Worm (Caenorhabditis elegans): ENCODE results near the gene slrp-1.

DNA sequence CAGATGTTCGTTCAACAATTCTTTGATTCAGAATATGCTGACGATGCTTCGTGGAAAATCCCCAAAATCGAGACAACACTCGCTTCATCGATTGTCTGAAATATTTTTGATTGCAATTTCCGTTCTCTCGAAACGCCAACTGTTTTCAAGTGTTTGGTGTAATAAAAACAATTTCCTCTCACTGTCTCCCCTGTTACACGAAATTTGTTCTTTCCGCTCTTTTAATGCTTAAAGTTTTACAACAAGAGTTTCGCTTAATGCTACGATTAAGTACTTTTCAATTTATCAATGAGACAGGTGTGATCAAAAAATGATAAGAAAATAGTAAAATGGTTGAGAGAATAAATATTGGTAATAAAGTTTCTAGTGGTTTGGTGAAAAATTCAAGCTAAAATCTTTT is 9.4 kb upstream of the slrp-1 start, which contains the start of gene C56A3.6:
- TF ChIP-seq ama-1 (optimal IDR thresholded peaks at IDR 0.05) (no peak), tbx-37 (GFP tag; conservative IDR thresholded peaks at IDR 0.05) (no peak), F13C5.2 (tag; optimal IDR thresholded peaks at IDR 0.05) (no peak), aly-1 (tag; optimal IDR thresholded peaks at IDR 0.05) (no peak), tbx-11 (GFP tag; IDR thresholded peaks at IDR 0.05) (no peak), ceh-13 (GFP tag; optimal IDR thresholded peaks at IDR 0.05) (no peak)

Measured in whole organism, early embryonic.